Worm (Caenorhabditis elegans): ENCODE measurements around the gene metr-1.

ce11 chrII:10888979-10889378 lies 37.4 kb upstream of the metr-1 start, which contains the start of gene ptr-8:
- TF ChIP-seq hmg-4 (GFP tag; optimal IDR thresholded peaks at IDR 0.05): no peak
- TF ChIP-seq tbx-37 (GFP tag; conservative IDR thresholded peaks at IDR 0.05): no peak
- TF ChIP-seq tra-4 (tag; optimal IDR thresholded peaks at IDR 0.05): no peak
- TF ChIP-seq B0310.2 (tag; optimal IDR thresholded peaks at IDR 0.05): no peak
- TF ChIP-seq ama-1 (optimal IDR thresholded peaks at IDR 0.05): no peak
- no peak for TF ChIP-seq scrt-1 (GFP tag; IDR thresholded peaks at IDR 0.05)
- TF ChIP-seq ets-7 (tag; optimal IDR thresholded peaks at IDR 0.05): no peak
- TF ChIP-seq aly-1 (tag; optimal IDR thresholded peaks at IDR 0.05): no peak
- no peak for TF ChIP-seq F13C5.2 (tag; optimal IDR thresholded peaks at IDR 0.05)
- no peak for TF ChIP-seq ceh-13 (GFP tag; optimal IDR thresholded peaks at IDR 0.05)
- TF ChIP-seq tbx-11 (GFP tag; IDR thresholded peaks at IDR 0.05): no peak
- TF ChIP-seq sea-1 (GFP tag; conservative IDR thresholded peaks at IDR 0.05): no peak
